Fruit fly (Drosophila melanogaster) whole organism, embryonic: ENCODE results near the gene CG6163.

ENCODE experiments used
- Abd-B ChIP-seq: fragments of 200-800 bp; sonication (Bioruptor generic); optimal IDR thresholded peaks from 2 replicates; lab custom pipeline; 2018; ENCODE audit warnings: missing biosample characterization, mild to moderate bottlenecking, missing genetic modification characterization, moderate library complexity
- Adf1 ChIP-seq: fragments of 200-800 bp; sonication (Bioruptor generic); IDR thresholded peaks from 2 replicates; pipeline ENCODE4 v1.3.6; 2022; ENCODE audit warnings: missing biosample characterization, missing genetic modification characterization
- Antp ChIP-seq: fragments of 200-800 bp; sonication (Bioruptor generic); optimal IDR thresholded peaks from 3 replicates; lab custom pipeline; 2016; ENCODE audit warnings: missing biosample characterization, missing genetic modification characterization
- B-H1 ChIP-seq: fragments of 200-800 bp; sonication (Bioruptor generic); IDR thresholded peaks from 3 replicates; pipeline ENCODE4 v1.3.6; 2022; ENCODE audit warnings: missing biosample characterization, missing genetic modification characterization
- Bteb2 ChIP-seq: fragments of 200-800 bp; sonication (Bioruptor generic); optimal IDR thresholded peaks from 2 replicates; lab custom pipeline; 2016; ENCODE audit warnings: missing biosample characterization, missing genetic modification characterization
- CG10565 ChIP-seq: fragments of 200-800 bp; sonication (Bioruptor generic); optimal IDR thresholded peaks from 3 replicates; lab custom pipeline; 2016; ENCODE audit warnings: missing biosample characterization, mild to moderate bottlenecking, missing genetic modification characterization
- CG15269 ChIP-seq: fragments of 200-800 bp; sonication (Bioruptor generic); optimal IDR thresholded peaks from 2 replicates; lab custom pipeline; 2018; ENCODE audit warnings: missing biosample characterization, mild to moderate bottlenecking, missing genetic modification characterization, moderate library complexity
- CG16813 ChIP-seq: fragments of 200-800 bp; sonication (Bioruptor generic); IDR thresholded peaks from 3 replicates; pipeline ENCODE4 v1.3.6; 2022; ENCODE audit warnings: missing biosample characterization, missing genetic modification characterization; ENCODE audit not compliant: partially characterized antibody
- CG17359 ChIP-seq: fragments of 200-800 bp; sonication (Bioruptor generic); optimal IDR thresholded peaks from 3 replicates; lab custom pipeline; 2018; ENCODE audit warnings: missing biosample characterization, mild to moderate bottlenecking, missing genetic modification characterization, moderate library complexity
- CG2202 ChIP-seq: fragments of 200-800 bp; sonication (Bioruptor generic); optimal IDR thresholded peaks from 2 replicates; lab custom pipeline; 2018; ENCODE audit warnings: missing biosample characterization, mild to moderate bottlenecking, missing genetic modification characterization
- CG30403 ChIP-seq: fragments of 200-800 bp; sonication (Bioruptor generic); optimal IDR thresholded peaks from 3 replicates; lab custom pipeline; 2016; ENCODE audit warnings: missing biosample characterization, missing genetic modification characterization
- CG4730 ChIP-seq: fragments of 200-800 bp; sonication (Bioruptor generic); IDR thresholded peaks from 2 replicates; pipeline ENCODE4 v1.3.6; 2022; ENCODE audit warnings: missing biosample characterization, missing genetic modification characterization
- CG8359 ChIP-seq: fragments of 200-800 bp; sonication (Bioruptor generic); optimal IDR thresholded peaks from 2 replicates; lab custom pipeline; 2017; ENCODE audit warnings: missing biosample characterization, mild to moderate bottlenecking, missing genetic modification characterization, borderline replicate concordance
- CG8924 ChIP-seq: fragments of 200-800 bp; optimal IDR thresholded peaks from 3 replicates; lab custom pipeline; 2019; ENCODE audit warnings: missing biosample characterization, mild to moderate bottlenecking, missing genetic modification characterization, moderate library complexity
- D19A ChIP-seq: fragments of 200-800 bp; optimal IDR thresholded peaks from 3 replicates; lab custom pipeline; 2019; ENCODE audit warnings: missing biosample characterization, mild to moderate bottlenecking, missing genetic modification characterization, moderate library complexity
- Dll ChIP-seq: fragments of 200-800 bp; sonication (Bioruptor generic); IDR thresholded peaks from 4 replicates; pipeline ENCODE4 v1.3.6; 2022; ENCODE audit warnings: missing biosample characterization, missing genetic modification characterization; ENCODE audit not compliant: partially characterized antibody
- ERR ChIP-seq: fragments of 200-800 bp; sonication (Bioruptor generic); optimal IDR thresholded peaks from 2 replicates; lab custom pipeline; 2016; ENCODE audit warnings: missing biosample characterization, missing genetic modification characterization
- Eip74EF ChIP-seq, 2 experiments: fragments of 200-800 bp in 1 of 2; fragments of >200 bp in 1 of 2; sonication (Bioruptor generic) in 1 of 2; optimal IDR thresholded peaks; 2 replicates each; lab custom pipeline; 2017 to 2019; ENCODE audit warnings: missing biosample characterization in 2 of 2, missing genetic modification characterization in 2 of 2, mild to moderate bottlenecking in 1 of 2, moderate library complexity in 1 of 2
- H15 ChIP-seq: fragments of 200-800 bp; sonication (Bioruptor generic); IDR thresholded peaks from 3 replicates; pipeline ENCODE4 v1.3.6; 2022; ENCODE audit warnings: missing biosample characterization, missing genetic modification characterization
- HmgD ChIP-seq: fragments of 200-800 bp; sonication (Bioruptor generic); optimal IDR thresholded peaks from 3 replicates; lab custom pipeline; 2016; ENCODE audit warnings: missing biosample characterization, missing genetic modification characterization
- Meics ChIP-seq: fragments of 200-800 bp; sonication (Bioruptor generic); optimal IDR thresholded peaks from 2 replicates; lab custom pipeline; 2017; ENCODE audit warnings: missing biosample characterization, mild to moderate bottlenecking, missing genetic modification characterization
- Pdp1 ChIP-seq, 2 experiments: fragments of 200-800 bp; sonication (Bioruptor generic); optimal IDR thresholded peaks; 3 replicates each; lab custom pipeline; 2016; ENCODE audit warnings: missing biosample characterization in 2 of 2, missing genetic modification characterization in 2 of 2, mild to moderate bottlenecking in 1 of 2, moderate library complexity in 1 of 2
- Sox102F ChIP-seq: fragments of 200-800 bp; sonication (Bioruptor generic); optimal IDR thresholded peaks from 2 replicates; lab custom pipeline; 2018; ENCODE audit warnings: missing biosample characterization, mild to moderate bottlenecking, missing genetic modification characterization, moderate library complexity
- Spps ChIP-seq: fragments of 200-800 bp; sonication (Bioruptor generic); optimal IDR thresholded peaks from 2 replicates; lab custom pipeline; 2018; ENCODE audit warnings: missing biosample characterization, mild to moderate bottlenecking, missing genetic modification characterization
- Sry-δ ChIP-seq: fragments of 200-800 bp; sonication (Bioruptor generic); optimal IDR thresholded peaks from 2 replicates; lab custom pipeline; 2016; ENCODE audit warnings: missing biosample characterization, missing genetic modification characterization
- Xrp1 ChIP-seq: fragments of 200-800 bp; sonication (Bioruptor generic); IDR thresholded peaks from 2 replicates; pipeline ENCODE4 v1.3.6; 2022; ENCODE audit warnings: missing biosample characterization, missing genetic modification characterization
- abd-A ChIP-seq: fragments of 200-800 bp; sonication (Bioruptor generic); optimal IDR thresholded peaks from 3 replicates; lab custom pipeline; 2019; ENCODE audit warnings: missing biosample characterization, mild to moderate bottlenecking, missing genetic modification characterization, moderate library complexity
- az2 ChIP-seq: fragments of 200-800 bp; sonication (Bioruptor generic); optimal IDR thresholded peaks from 3 replicates; lab custom pipeline; 2016; ENCODE audit warnings: missing biosample characterization, missing genetic modification characterization
- btn ChIP-seq: fragments of 200-800 bp; sonication (Bioruptor generic); optimal IDR thresholded peaks from 2 replicates; lab custom pipeline; 2016; ENCODE audit warnings: missing biosample characterization, missing genetic modification characterization
- cg ChIP-seq: fragments of 200-800 bp; sonication (Bioruptor generic); optimal IDR thresholded peaks from 3 replicates; lab custom pipeline; 2019; ENCODE audit warnings: missing biosample characterization, mild to moderate bottlenecking, missing genetic modification characterization, moderate library complexity
- chn ChIP-seq: fragments of 200-800 bp; sonication (Bioruptor generic); optimal IDR thresholded peaks from 2 replicates; lab custom pipeline; 2016; ENCODE audit warnings: missing biosample characterization, missing genetic modification characterization
- danr ChIP-seq: fragments of 200-800 bp; sonication (Bioruptor generic); IDR thresholded peaks from 2 replicates; pipeline ENCODE4 v1.3.6; 2022; ENCODE audit warnings: missing biosample characterization, missing genetic modification characterization
- dm ChIP-seq: fragments of 200-800 bp; sonication (Bioruptor generic); optimal IDR thresholded peaks from 3 replicates; lab custom pipeline; 2016; ENCODE audit warnings: missing biosample characterization, missing genetic modification characterization
- emc ChIP-seq: fragments of 200-800 bp; sonication (Bioruptor generic); optimal IDR thresholded peaks from 2 replicates; lab custom pipeline; 2016; ENCODE audit warnings: missing biosample characterization, missing genetic modification characterization
- fu2 ChIP-seq: fragments of 200-800 bp; sonication (Bioruptor generic); optimal IDR thresholded peaks from 2 replicates; lab custom pipeline; 2016; ENCODE audit warnings: missing biosample characterization, missing genetic modification characterization
- ham ChIP-seq: fragments of 200-800 bp; sonication (Bioruptor generic); IDR thresholded peaks from 2 replicates; pipeline ENCODE4 v1.3.6; 2022; ENCODE audit warnings: missing biosample characterization, missing genetic modification characterization
- jigr1 ChIP-seq: fragments of 200-800 bp; sonication (Bioruptor generic); IDR thresholded peaks from 3 replicates; pipeline ENCODE4 v1.3.6; 2022; ENCODE audit warnings: missing biosample characterization, missing genetic modification characterization
- kah ChIP-seq: fragments of 200-800 bp; sonication (Bioruptor generic); optimal IDR thresholded peaks from 2 replicates; lab custom pipeline; 2018; ENCODE audit warnings: missing biosample characterization, mild to moderate bottlenecking, missing genetic modification characterization
- lbe ChIP-seq: fragments of 200-800 bp; sonication (Bioruptor generic); optimal IDR thresholded peaks from 2 replicates; lab custom pipeline; 2016; ENCODE audit warnings: missing biosample characterization, mild to moderate bottlenecking, missing genetic modification characterization
- repo ChIP-seq: fragments of 200-800 bp; sonication (Bioruptor generic); optimal IDR thresholded peaks from 2 replicates; lab custom pipeline; 2016; ENCODE audit warnings: missing biosample characterization, missing genetic modification characterization
- seq ChIP-seq: fragments of 200-800 bp; sonication (Bioruptor generic); IDR thresholded peaks from 2 replicates; pipeline ENCODE4 v1.3.6; 2022; ENCODE audit warnings: missing biosample characterization, missing genetic modification characterization
- sima ChIP-seq: fragments of 200-800 bp; sonication (Bioruptor generic); optimal IDR thresholded peaks from 2 replicates; lab custom pipeline; 2016; ENCODE audit warnings: missing biosample characterization, missing genetic modification characterization
- slou ChIP-seq: fragments of 200-800 bp; sonication (Bioruptor generic); optimal IDR thresholded peaks from 3 replicates; lab custom pipeline; 2016; ENCODE audit warnings: missing biosample characterization, missing genetic modification characterization
- so ChIP-seq: fragments of 200-800 bp; sonication (Bioruptor generic); IDR thresholded peaks from 3 replicates; pipeline ENCODE4 v1.3.6; 2022; ENCODE audit warnings: missing biosample characterization, missing genetic modification characterization
- sob ChIP-seq: fragments of 200-800 bp; sonication (Bioruptor generic); IDR thresholded peaks from 2 replicates; pipeline ENCODE4 v1.3.6; 2022; ENCODE audit warnings: missing biosample characterization, missing genetic modification characterization
- ssp ChIP-seq: fragments of 200-800 bp; sonication (Bioruptor generic); IDR thresholded peaks from 2 replicates; pipeline ENCODE4 v1.3.6; 2022; ENCODE audit warnings: missing biosample characterization, missing genetic modification characterization
- sug ChIP-seq: fragments of 200-800 bp; optimal IDR thresholded peaks from 2 replicates; lab custom pipeline; 2019; ENCODE audit warnings: missing biosample characterization, mild to moderate bottlenecking, missing genetic modification characterization, moderate library complexity
- tll ChIP-seq, 2 experiments: fragments of 200-800 bp in 1 of 2; fragments of >200 bp in 1 of 2; sonication (Bioruptor generic) in 1 of 2; optimal IDR thresholded peaks; 2 replicates each; lab custom pipeline; 2017 to 2019; ENCODE audit warnings: missing biosample characterization in 2 of 2, missing genetic modification characterization in 2 of 2, mild to moderate bottlenecking in 1 of 2, moderate library complexity in 1 of 2
- toy ChIP-seq: fragments of 200-800 bp; sonication (Bioruptor generic); IDR thresholded peaks from 2 replicates; pipeline ENCODE4 v1.3.6; 2022; ENCODE audit warnings: missing biosample characterization, missing genetic modification characterization
- vnd ChIP-seq: fragments of 200-800 bp; sonication (Bioruptor generic); IDR thresholded peaks from 3 replicates; pipeline ENCODE4 v1.3.6; 2022; ENCODE audit warnings: missing biosample characterization, missing genetic modification characterization; ENCODE audit not compliant: partially characterized antibody
- vvl ChIP-seq: fragments of 200-800 bp; sonication (Bioruptor generic); IDR thresholded peaks from 2 replicates; pipeline ENCODE4 v1.3.6; 2022; ENCODE audit warnings: missing biosample characterization, missing genetic modification characterization

CG6163 gene

dm6 chr3L:11375304-11375703 is 10.6 kb upstream of the CG6163 start (continued):
- peak; percentile 81 for TF ChIP-seq vvl (GFP tag; lab: Robert Waterston, UW)
- no peak for TF ChIP-seq CG16813 (GFP tag; lab: Robert Waterston, UW)
- TF ChIP-seq repo = no peak
- peak; percentile 67 for TF ChIP-seq CG8359 (GFP tag; lab: Kevin White, UChicago)
- no peak for TF ChIP-seq cg (GFP tag; lab: Kevin White, UChicago)
- no peak for TF ChIP-seq ERR (GFP tag; lab: Kevin White, UChicago)
- TF ChIP-seq Adf1 (GFP tag; lab: Robert Waterston, UW) = no peak
- 0 out of 2 replicates have a peak, but pooled peaks have one; percentile 15 for TF ChIP-seq CG4730 (GFP tag; lab: Robert Waterston, UW)
- TF ChIP-seq D19A (tag; lab: Kevin White, UChicago) = peak; percentile 79
- peak in 1 of 2 experiments; percentile 70 for TF ChIP-seq Eip74EF (GFP tag; optimal IDR thresholded peaks at IDR 0.05; lab: Kevin White, UChicago)
- peak; percentile 57 for TF ChIP-seq CG17359 (tag; lab: Kevin White, UChicago)
- TF ChIP-seq sob (GFP tag; lab: Robert Waterston, UW) = 0 out of 2 replicates have a peak, but pooled peaks have one; percentile 38
- no peak for TF ChIP-seq jigr1 (GFP tag; lab: Robert Waterston, UW)
- TF ChIP-seq Abd-B (GFP tag; lab: Kevin White, UChicago) = peak; percentile 61
- TF ChIP-seq vnd (GFP tag; lab: Robert Waterston, UW) = no peak
- no peak for TF ChIP-seq lbe
- peak; percentile 14 for TF ChIP-seq CG10565
- no peak for TF ChIP-seq fu2 (GFP tag; lab: Kevin White, UChicago)
- TF ChIP-seq toy (GFP tag; lab: Robert Waterston, UW) = no peak
- TF ChIP-seq so = peak; percentile 83
- TF ChIP-seq sug (tag; lab: Kevin White, UChicago) = no peak
- no peak for TF ChIP-seq sima
- no peak for TF ChIP-seq emc (GFP tag; lab: Kevin White, UChicago)
- TF ChIP-seq B-H1 (GFP tag; lab: Robert Waterston, UW) = peak; percentile 33; the same call in 1 of the 3 replicates
- TF ChIP-seq CG15269 (tag; lab: Kevin White, UChicago) = peak; percentile 22
- no peak for TF ChIP-seq abd-A (tag; lab: Kevin White, UChicago)
- peak; percentile 58 for TF ChIP-seq kah
- 0 out of 2 replicates have a peak, but pooled peaks have one; percentile 5 for TF ChIP-seq danr (GFP tag; lab: Robert Waterston, UW)
- peak; percentile 54 for TF ChIP-seq Spps (tag; lab: Kevin White, UChicago)
- TF ChIP-seq dm (GFP tag; lab: Kevin White, UChicago) = peak; percentile 16
- TF ChIP-seq Bteb2 (GFP tag; lab: Kevin White, UChicago) = peak; percentile 9
- TF ChIP-seq az2 (GFP tag; lab: Kevin White, UChicago) = peak; percentile 75
- no peak for TF ChIP-seq Sry-δ
- TF ChIP-seq HmgD = no peak
- peak; percentile 68 for TF ChIP-seq CG30403
- peak; percentile 74 for TF ChIP-seq CG2202
- no peak for TF ChIP-seq Meics (GFP tag; lab: Kevin White, UChicago)
- TF ChIP-seq Dll = no peak
- TF ChIP-seq CG8924 (tag; lab: Kevin White, UChicago) = peak; percentile 86
- no peak for TF ChIP-seq tll (GFP tag; optimal IDR thresholded peaks at IDR 0.05; lab: Kevin White, UChicago)
- TF ChIP-seq btn (GFP tag; lab: Kevin White, UChicago) = no peak
- no peak for TF ChIP-seq slou
- peak; percentile 89 for TF ChIP-seq Xrp1 (GFP tag; lab: Robert Waterston, UW)
- TF ChIP-seq seq (GFP tag; lab: Robert Waterston, UW) = 0 out of 2 replicates have a peak, but pooled peaks have one; percentile 26
- TF ChIP-seq chn (GFP tag; lab: Kevin White, UChicago) = peak; percentile 60
- peak; percentile 60 for TF ChIP-seq ssp (GFP tag; lab: Robert Waterston, UW)
- TF ChIP-seq Sox102F (GFP tag; lab: Kevin White, UChicago) = peak; percentile 84
- TF ChIP-seq Pdp1 (GFP tag; optimal IDR thresholded peaks at IDR 0.05; lab: Kevin White, UChicago) = peak in 1 of 2 experiments; percentile 23
- TF ChIP-seq ham = no peak
- 0 out of 3 replicates have a peak, but pooled peaks have one; percentile 5 for TF ChIP-seq H15 (GFP tag; lab: Robert Waterston, UW)
- TF ChIP-seq Antp (GFP tag; lab: Kevin White, UChicago) = no peak
